Worm (Caenorhabditis elegans) whole organism, L1 larva: ENCODE data around the gene srbc-21.

Source experiments
- nhr-12 ChIP-seq: sonication (generic microtip); optimal IDR thresholded peaks from 2 replicates; lab custom pipeline; 2017; ENCODE audit warnings: missing biosample characterization, missing genetic modification characterization
- unc-130 ChIP-seq: fragments of 150-350 bp; optimal IDR thresholded peaks from 2 replicates; lab custom pipeline; 2017; ENCODE audit warnings: missing biosample characterization, missing genetic modification characterization, inconsistent platforms

- no peak for TF ChIP-seq nhr-12 (tag; lab: Kevin White, UChicago)
- no peak for TF ChIP-seq unc-130 (tag; lab: Kevin White, UChicago)
These were observed 5.9 kb upstream of the srbc-21 start, which contains the start of gene C45H4.21 for ce11 chrV:2149432-2149831.
